Fruit fly (Drosophila melanogaster): Measurements from ENCODE around the gene CG13474.

Gene CG13474

dm6 chr3L:14706461-14706880 lies 9.6 kb upstream of the CG13474 start (continued):
- no peak for TF ChIP-seq h (optimal IDR thresholded peaks at IDR 0.05)
- peak; percentile 48 for TF ChIP-seq sna (GFP tag; IDR thresholded peaks at IDR 0.05; ENCODE audit: partially characterized antibody)
- TF ChIP-seq CG17385 (GFP tag; optimal IDR thresholded peaks at IDR 0.05), result peak; percentile 23
- TF ChIP-seq psq (GFP tag; optimal IDR thresholded peaks at IDR 0.05), result peak; percentile 89
- no peak for TF ChIP-seq eve (GFP tag; optimal IDR thresholded peaks at IDR 0.05)
- TF ChIP-seq CG6854 (GFP tag; optimal IDR thresholded peaks at IDR 0.05), result peak; percentile 47
- peak; percentile 98 for TF ChIP-seq z (GFP tag; IDR thresholded peaks at IDR 0.05)
- peak; percentile 65 for TF ChIP-seq ftz-f1 (GFP tag; optimal IDR thresholded peaks at IDR 0.05)
- 0 out of 3 replicates have a peak, but pooled peaks have one; percentile 46 for TF ChIP-seq knrl (GFP tag; IDR thresholded peaks at IDR 0.05; ENCODE audit: partially characterized antibody)
- TF ChIP-seq cad (GFP tag; optimal IDR thresholded peaks at IDR 0.05), result no peak
- TF ChIP-seq otp (GFP tag; IDR thresholded peaks at IDR 0.05), result no peak
- TF ChIP-seq CG7372 (GFP tag; IDR thresholded peaks at IDR 0.05), result peak; percentile 81
- peak; percentile 95 for TF ChIP-seq Jarid2 (GFP tag; optimal IDR thresholded peaks at IDR 0.05)
- TF ChIP-seq CG9437 (GFP tag; optimal IDR thresholded peaks at IDR 0.05), result peak; percentile 42
- TF ChIP-seq ci (GFP tag; IDR thresholded peaks at IDR 0.05), result peak; percentile 60; the same call in 1 of the 3 replicates
- peak; percentile 32 for TF ChIP-seq Fer3 (tag; optimal IDR thresholded peaks at IDR 0.05)
- peak; percentile 86 for TF ChIP-seq Bgb (GFP tag; IDR thresholded peaks at IDR 0.05; ENCODE audit: partially characterized antibody)
- peak; percentile 12 for TF ChIP-seq CG3163 (GFP tag; optimal IDR thresholded peaks at IDR 0.05)
- TF ChIP-seq CG16779 (GFP tag; IDR thresholded peaks at IDR 0.05), result peak; percentile 58; the same call in 1 of the 2 replicates
- TF ChIP-seq ATbp (GFP tag; optimal IDR thresholded peaks at IDR 0.05), result peak; percentile 16
- TF ChIP-seq CG6791 (GFP tag; IDR thresholded peaks at IDR 0.05; ENCODE audit: partially characterized antibody), result 0 out of 3 replicates have a peak, but pooled peaks have one; percentile 42
- peak; percentile 29 for TF ChIP-seq CG6765 (GFP tag; optimal IDR thresholded peaks at IDR 0.05)
- TF ChIP-seq rib (GFP tag; IDR thresholded peaks at IDR 0.05), result peak; percentile 34; the same call in 1 of the 2 replicates
- no peak for TF ChIP-seq Dip3 (GFP tag; optimal IDR thresholded peaks at IDR 0.05)
- peak; percentile 1 for TF ChIP-seq CG1792 (GFP tag; optimal IDR thresholded peaks at IDR 0.05)
- peak; percentile 9 for TF ChIP-seq MTF-1 (GFP tag; optimal IDR thresholded peaks at IDR 0.05; ENCODE audit: borderline replicate concordance)
- peak; percentile 74; the same call in 1 of the 2 replicates for TF ChIP-seq bbx (GFP tag; IDR thresholded peaks at IDR 0.05; ENCODE audit: partially characterized antibody)
- TF ChIP-seq schlank (tag; optimal IDR thresholded peaks at IDR 0.05), result peak; percentile 15
- no peak for TF ChIP-seq Ptx1 (GFP tag; IDR thresholded peaks at IDR 0.05)
- TF ChIP-seq CG13624 (GFP tag; optimal IDR thresholded peaks at IDR 0.05), result peak; percentile 42
- peak; percentile 28 for TF ChIP-seq exex (tag; optimal IDR thresholded peaks at IDR 0.05)
- TF ChIP-seq zen2 (GFP tag; IDR thresholded peaks at IDR 0.05; ENCODE audit: partially characterized antibody), result peak; percentile 69; the same call in 2 of the 3 replicates
- 0 out of 2 replicates have a peak, but pooled peaks have one; percentile 15 for TF ChIP-seq cas (GFP tag; IDR thresholded peaks at IDR 0.05)
- TF ChIP-seq Hmr (GFP tag; optimal IDR thresholded peaks at IDR 0.05), result no peak
- TF ChIP-seq CG34376 (GFP tag; optimal IDR thresholded peaks at IDR 0.05), result peak; percentile 59
- no peak for TF ChIP-seq CG17912 (GFP tag; optimal IDR thresholded peaks at IDR 0.05)
- no peak for TF ChIP-seq CG9876 (GFP tag; optimal IDR thresholded peaks at IDR 0.05)
- TF ChIP-seq HHEX (GFP tag; optimal IDR thresholded peaks at IDR 0.05), result peak; percentile 27
- TF ChIP-seq CG33213 (GFP tag; optimal IDR thresholded peaks at IDR 0.05), result no peak
- no peak for TF ChIP-seq vnd (GFP tag; IDR thresholded peaks at IDR 0.05; ENCODE audit: partially characterized antibody)
- peak; percentile 65 for TF ChIP-seq gem (tag; optimal IDR thresholded peaks at IDR 0.05)
- peak; percentile 54 to 82 for TF ChIP-seq Trl (optimal IDR thresholded peaks at IDR 0.05)
- no peak for TF ChIP-seq Trl (GFP tag; optimal IDR thresholded peaks at IDR 0.05)
- TF ChIP-seq chinmo (GFP tag; IDR thresholded peaks at IDR 0.05; ENCODE audit: partially characterized antibody), result peak; percentile 98
- peak; percentile 77 for TF ChIP-seq gro (GFP tag; optimal IDR thresholded peaks at IDR 0.05)
- no peak for TF ChIP-seq stwl (tag; optimal IDR thresholded peaks at IDR 0.05)

Data from whole organism, embryonic.